Worm (Caenorhabditis elegans) whole organism, L4/young adult: ENCODE results near the gene ent-2.

Experiments
- W03F9.2 ChIP-seq: fragments of 150-350 bp; optimal IDR thresholded peaks from 2 replicates; lab custom pipeline; 2014; ENCODE audit warnings: missing biosample characterization, missing genetic modification characterization
- dao-5 ChIP-seq: sonication (generic microtip); optimal IDR thresholded peaks from 2 replicates; lab custom pipeline; 2016; ENCODE audit warnings: missing genotype, missing genetic modification characterization, moderate library complexity, missing compliant biosample characterization
- him-1 ChIP-seq: sonication (generic microtip); optimal IDR thresholded peaks from 2 replicates; lab custom pipeline; 2016; ENCODE audit warnings: missing genotype, missing genetic modification reagents, missing genetic modification characterization, missing compliant biosample characterization

DNA sequence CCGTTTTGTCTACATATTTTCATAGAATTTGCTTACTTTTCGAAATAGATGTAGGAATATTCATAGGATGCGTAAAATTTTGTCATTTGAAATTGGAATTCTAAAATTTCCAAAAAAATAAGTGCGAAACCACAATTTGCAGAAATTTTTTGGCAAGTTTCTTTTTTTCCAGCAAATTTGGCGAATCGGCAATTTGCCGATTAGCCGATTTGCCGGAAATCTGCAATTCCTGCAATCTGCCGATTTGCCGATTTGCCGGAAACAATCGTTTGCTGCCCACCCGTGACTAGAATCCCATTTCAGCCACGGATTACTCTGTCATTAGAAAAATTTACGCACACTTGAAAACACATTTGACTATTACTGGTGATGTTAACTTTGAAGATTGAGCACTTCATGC lies 3.4 kb downstream of the ent-2 start:
- no peak for TF ChIP-seq him-1 (tag; lab: Kevin White, UChicago)
- TF ChIP-seq dao-5: no peak
- TF ChIP-seq W03F9.2 (tag; lab: Kevin White, UChicago): no peak
